Worm (Caenorhabditis elegans): ENCODE measurements around the gene vha-14.
A peak's percentile ranks its signal among the peaks of the same experiment; 100 is the strongest.

Gene vha-14

DNA sequence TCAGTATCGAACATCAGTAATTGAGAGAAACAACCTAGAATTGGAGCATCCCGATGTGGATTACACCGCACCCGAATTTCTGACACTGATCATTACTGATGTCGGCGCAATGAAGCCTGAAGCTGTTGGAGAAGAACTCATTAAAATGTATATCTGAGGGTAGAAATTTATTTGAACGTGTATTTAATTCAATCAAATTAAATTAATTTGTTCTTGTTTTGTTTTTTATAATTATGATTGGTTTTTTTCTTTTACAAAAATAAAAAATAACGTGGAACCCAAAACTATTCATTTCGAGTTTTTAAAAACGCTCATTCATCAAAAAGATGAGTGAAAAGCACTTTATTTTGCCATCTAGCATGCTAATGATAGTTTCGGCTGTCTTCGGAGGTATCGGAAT is 36.2 kb downstream of the vha-14 start, which contains the start of gene ZK1098.9 (continued):
- no peak for TF ChIP-seq spr-3 (GFP tag; optimal IDR thresholded peaks at IDR 0.05)

DNA sequence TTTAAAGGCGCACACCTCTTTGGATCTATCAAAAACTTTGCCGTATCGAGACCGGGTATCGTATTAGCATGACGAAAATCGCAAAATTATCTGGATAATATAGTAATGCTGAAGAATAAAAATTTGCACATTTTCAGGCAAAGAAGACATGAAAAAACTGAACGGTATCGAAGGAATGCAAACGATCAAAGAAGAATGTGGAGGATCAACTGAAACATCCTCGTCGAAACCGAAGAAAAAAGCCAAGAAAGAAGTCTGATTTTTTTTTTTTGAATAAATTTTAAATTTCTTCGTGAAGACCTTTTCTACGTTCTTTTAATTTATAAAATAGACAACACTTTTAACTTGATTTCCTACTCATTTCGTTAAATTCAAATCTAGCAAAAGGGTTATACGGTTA is 36.9 kb downstream of the vha-14 start, which contains the start of gene ZK1098.12:
Gene ZK1098.12 (plus strand): TSS at position 301 of the 400 bp plus-strand sequence.
- no peak for TF ChIP-seq mdl-1 (tag; optimal IDR thresholded peaks at IDR 0.05)
- TF ChIP-seq nhr-6 (tag; optimal IDR thresholded peaks at IDR 0.05) = no peak
- TF ChIP-seq rbr-2 (tag; optimal IDR thresholded peaks at IDR 0.05) = no peak

DNA sequence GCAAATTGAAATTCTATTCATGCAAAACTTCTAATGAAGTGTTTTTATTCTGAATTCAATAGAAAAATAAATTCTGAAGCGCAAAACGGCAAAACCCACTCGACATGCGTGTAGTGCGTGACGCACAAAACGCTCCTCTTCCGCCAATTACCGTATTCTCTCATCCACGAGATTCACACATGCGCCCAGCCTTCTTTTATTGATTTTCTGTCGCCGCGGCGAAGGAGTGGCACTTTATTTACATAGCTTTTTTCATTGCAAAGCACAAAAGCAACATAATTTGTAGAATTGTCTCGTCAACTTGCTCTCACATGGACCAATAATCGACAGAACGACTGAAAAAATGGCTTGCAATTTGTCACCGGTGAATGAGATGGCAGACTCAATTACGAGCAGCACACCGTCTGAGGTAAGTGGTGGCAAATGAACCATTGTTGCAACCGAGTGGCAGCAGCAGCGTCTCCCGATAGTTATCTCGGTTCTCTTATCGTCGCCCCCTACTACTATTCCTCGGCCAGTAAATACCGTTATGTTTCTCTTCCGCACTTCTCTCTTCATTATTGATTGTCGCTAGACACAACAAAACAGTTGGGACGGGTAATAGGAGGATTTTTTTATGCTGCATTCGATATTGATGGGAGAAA is 38.2 kb downstream of the vha-14 start, which contains the start of gene unc-16:
Gene unc-16 (plus strand): TSS at position 243 of the 644 bp plus-strand sequence.
- TF ChIP-seq set-16 (GFP tag; IDR thresholded peaks at IDR 0.05) = 0 out of 2 replicates have a peak, but pooled peaks have one; percentile 16
- peak; percentile 68; the same call in 1 of the 2 replicates for TF ChIP-seq ctbp-1 (GFP tag; IDR thresholded peaks at IDR 0.05)
- TF ChIP-seq hif-1 (tag; optimal IDR thresholded peaks at IDR 0.05) = peak in 1 of 2 experiments; percentile 65
- no peak for TF ChIP-seq nhr-41 (GFP tag; IDR thresholded peaks at IDR 0.05)
- TF ChIP-seq mxl-3 (GFP tag; optimal IDR thresholded peaks at IDR 0.05) = peak; percentile 89
- 0 out of 2 replicates have a peak, but pooled peaks have one; percentile 54 for TF ChIP-seq mdt-29 (GFP tag; IDR thresholded peaks at IDR 0.05)
- TF ChIP-seq nhr-28 (tag; optimal IDR thresholded peaks at IDR 0.05) = peak; percentile 26
- TF ChIP-seq fkh-10 (GFP tag; optimal IDR thresholded peaks at IDR 0.05) = peak; percentile 91
- TF ChIP-seq ama-1 (optimal IDR thresholded peaks at IDR 0.05) = peak; percentile 86
- no peak for TF ChIP-seq php-3 (GFP tag; IDR thresholded peaks at IDR 0.05)
- no peak for TF ChIP-seq skn-1 (tag; optimal IDR thresholded peaks at IDR 0.05)
- TF ChIP-seq ceh-62 (tag; optimal IDR thresholded peaks at IDR 0.05) = no peak
- no peak for TF ChIP-seq daf-8 (GFP tag; IDR thresholded peaks at IDR 0.05)
- peak; percentile 77 for TF ChIP-seq mxl-2 (GFP tag; conservative IDR thresholded peaks at IDR 0.05)
- TF ChIP-seq D1046.2 (GFP tag; IDR thresholded peaks at IDR 0.05) = no peak
- peak; percentile 50 for TF ChIP-seq nhr-77 (tag; optimal IDR thresholded peaks at IDR 0.05)
- TF ChIP-seq mes-2 (tag; optimal IDR thresholded peaks at IDR 0.05; ENCODE audit: poor library complexity, severe bottlenecking) = peak; percentile 81
- TF ChIP-seq madf-9 (GFP tag; conservative IDR thresholded peaks at IDR 0.05) = 0 out of 2 replicates have a peak, but pooled peaks have one; percentile 21
- peak; percentile 51 for TF ChIP-seq nhr-102 (tag; optimal IDR thresholded peaks at IDR 0.05)
- 0 out of 2 replicates have a peak, but pooled peaks have one; percentile 52 for TF ChIP-seq dmd-9 (GFP tag; IDR thresholded peaks at IDR 0.05)
- TF ChIP-seq zip-11 (GFP tag; IDR thresholded peaks at IDR 0.05) = no peak
- TF ChIP-seq egl-43 (GFP tag; IDR thresholded peaks at IDR 0.05) = no peak; the same call in 1 of the 2 replicates
- peak; percentile 56 for TF ChIP-seq vab-7 (GFP tag; IDR thresholded peaks at IDR 0.05)
- TF ChIP-seq F10B5.3 (tag; optimal IDR thresholded peaks at IDR 0.05) = peak; percentile 20
- peak; percentile 93 for TF ChIP-seq hmg-1.1 (GFP tag; IDR thresholded peaks at IDR 0.05)
- no peak for TF ChIP-seq unc-39 (tag; optimal IDR thresholded peaks at IDR 0.05)
- peak; percentile 36; the same call in 1 of the 2 replicates for TF ChIP-seq ceh-44 (GFP tag; IDR thresholded peaks at IDR 0.05)
- TF ChIP-seq hlh-30 (tag; optimal IDR thresholded peaks at IDR 0.05; ENCODE audit: insufficient read depth) = peak; percentile 98
- no peak for TF ChIP-seq ceh-32 (tag; optimal IDR thresholded peaks at IDR 0.05; ENCODE audit: poor library complexity)
- peak; percentile 90 for TF ChIP-seq hlh-11 (tag; optimal IDR thresholded peaks at IDR 0.05)
- no peak for TF ChIP-seq madf-5 (GFP tag; IDR thresholded peaks at IDR 0.05)
- TF ChIP-seq tra-1 (GFP tag; IDR thresholded peaks at IDR 0.05) = no peak
- no peak for TF ChIP-seq fos-1 (tag; optimal IDR thresholded peaks at IDR 0.05)
- 0 out of 2 replicates have a peak, but pooled peaks have one; percentile 8 for TF ChIP-seq ZK337.2 (GFP tag; IDR thresholded peaks at IDR 0.05)
- no peak for TF ChIP-seq daf-19 (GFP tag; conservative IDR thresholded peaks at IDR 0.05)
- no peak for TF ChIP-seq jun-1 (tag; optimal IDR thresholded peaks at IDR 0.05)
- TF ChIP-seq lim-7 (GFP tag; IDR thresholded peaks at IDR 0.05) = no peak
- TF ChIP-seq nhr-6 (tag; optimal IDR thresholded peaks at IDR 0.05) = peak; percentile 70
- TF ChIP-seq gei-8 (GFP tag; optimal IDR thresholded peaks at IDR 0.05) = no peak
- peak; percentile 98 to 99 for TF ChIP-seq lsy-2 (tag; optimal IDR thresholded peaks at IDR 0.05)
- TF ChIP-seq zfp-2 (tag; optimal IDR thresholded peaks at IDR 0.05) = peak; percentile 21
- no peak for TF ChIP-seq lin-15B (tag; optimal IDR thresholded peaks at IDR 0.05)
- no peak for TF ChIP-seq Y105C5A.15 (GFP tag; IDR thresholded peaks at IDR 0.05)
